Worm (Caenorhabditis elegans) whole organism, L1 larva: ENCODE measurements around the gene E01G4.5.

ENCODE experiments used
- C04F5.9 ChIP-seq: sonication (generic microtip); optimal IDR thresholded peaks from 2 replicates; lab custom pipeline; 2016; ENCODE audit warnings: missing genetic modification characterization, missing compliant biosample characterization
- C16A3.4 ChIP-seq: fragments of 150-350 bp; optimal IDR thresholded peaks from 2 replicates; lab custom pipeline; 2014; ENCODE audit warnings: missing biosample characterization, missing genetic modification characterization
- C34B4.2 ChIP-seq: sonication (generic microtip); optimal IDR thresholded peaks from 2 replicates; lab custom pipeline; 2017; ENCODE audit warnings: mild to moderate bottlenecking, missing genetic modification characterization, missing compliant biosample characterization
- aha-1 ChIP-seq: fragments of 150-350 bp; optimal IDR thresholded peaks from 2 replicates; lab custom pipeline; 2014; ENCODE audit warnings: missing biosample characterization, missing genetic modification characterization
- ama-1 ChIP-seq: fragments of 150-350 bp; optimal IDR thresholded peaks from 2 replicates; lab custom pipeline; 2014
- blmp-1 ChIP-seq: fragments of 150-350 bp; optimal IDR thresholded peaks from 2 replicates; lab custom pipeline; 2014; ENCODE audit warnings: missing biosample characterization, missing genetic modification characterization
- ceh-63 ChIP-seq: fragments of 200-800 bp; sonication (Bioruptor generic); optimal IDR thresholded peaks from 2 replicates; lab custom pipeline; 2018; ENCODE audit warnings: mild to moderate bottlenecking, missing genetic modification characterization, missing compliant biosample characterization
- ceh-82 ChIP-seq, 3 experiments: fragments of 150-350 bp in 1 of 3; sonication (generic microtip) in 2 of 3; optimal IDR thresholded peaks; 2 replicates each; lab custom pipeline; 2014 to 2017; ENCODE audit warnings: missing biosample characterization in 3 of 3, missing genetic modification characterization in 3 of 3
- ceh-90 ChIP-seq: sonication (generic microtip); optimal IDR thresholded peaks from 2 replicates; lab custom pipeline; 2016; ENCODE audit warnings: missing genetic modification characterization, missing compliant biosample characterization
- efl-1 ChIP-seq, 4 experiments: fragments of 150-350 bp; optimal IDR thresholded peaks in 3 of 4; peaks in 1 of 4; 1 replicate in 1 of 4; 2 replicates in 3 of 4; lab custom pipeline; 2014; ENCODE audit warnings: missing biosample characterization in 2 of 4, missing genetic modification characterization in 2 of 4, missing genetic modification reagents in 2 of 4
- efl-3 ChIP-seq: fragments of 200-800 bp; sonication (Bioruptor generic); optimal IDR thresholded peaks from 2 replicates; lab custom pipeline; 2018; ENCODE audit warnings: mild to moderate bottlenecking, missing genetic modification characterization, missing compliant biosample characterization
- egl-27 ChIP-seq, 2 experiments: fragments of 150-350 bp in 1 of 2; sonication (generic microtip); optimal IDR thresholded peaks; 3 replicates each; lab custom pipeline; 2017 to 2018; ENCODE audit warnings: missing biosample characterization in 2 of 2, missing genetic modification characterization in 2 of 2, missing genetic modification reagents in 2 of 2
- elt-2 ChIP-seq: sonication (generic microtip); optimal IDR thresholded peaks from 2 replicates; lab custom pipeline; 2016; ENCODE audit warnings: missing genetic modification characterization, mild to moderate bottlenecking, inconsistent platforms, missing compliant biosample characterization, missing genetic modification reagents
- elt-3 ChIP-seq, 6 experiments: fragments of 150-350 bp in 1 of 6; sonication (generic microtip); optimal IDR thresholded peaks; 2 replicates each; lab custom pipeline; 2017 to 2018; ENCODE audit warnings: missing biosample characterization in 6 of 6, missing genetic modification characterization in 6 of 6, inconsistent platforms in 1 of 6
- ets-5 ChIP-seq: fragments of 200-800 bp; sonication (Bioruptor generic); IDR thresholded peaks from 2 replicates; pipeline ENCODE4 v1.3.6; 2022; ENCODE audit warnings: missing genetic modification characterization, missing compliant biosample characterization
- fkh-8 ChIP-seq: sonication (generic microtip); optimal IDR thresholded peaks from 2 replicates; lab custom pipeline; 2016; ENCODE audit warnings: mild to moderate bottlenecking, missing genetic modification characterization, missing compliant biosample characterization
- fos-1 ChIP-seq: fragments of 150-350 bp; optimal IDR thresholded peaks from 2 replicates; lab custom pipeline; 2014; ENCODE audit warnings: missing biosample characterization, missing genetic modification characterization
- grh-1 ChIP-seq: fragments of 200-800 bp; sonication (Bioruptor generic); IDR thresholded peaks from 2 replicates; pipeline ENCODE4 v1.3.6; 2022; ENCODE audit warnings: missing genetic modification reagents, missing genetic modification characterization, missing compliant biosample characterization
- hlh-17 ChIP-seq: fragments of 200-800 bp; sonication (Bioruptor generic); optimal IDR thresholded peaks from 2 replicates; lab custom pipeline; 2018; ENCODE audit warnings: missing genetic modification characterization, mild to moderate bottlenecking, missing compliant biosample characterization, moderate library complexity, borderline replicate concordance
- hlh-4 ChIP-seq: sonication (generic microtip); optimal IDR thresholded peaks from 2 replicates; lab custom pipeline; 2016; ENCODE audit warnings: mild to moderate bottlenecking, missing genetic modification characterization, missing compliant biosample characterization
- hpl-2 ChIP-seq: fragments of 150-350 bp; optimal IDR thresholded peaks from 2 replicates; lab custom pipeline; 2014; ENCODE audit warnings: missing biosample characterization, missing genetic modification reagents, missing genetic modification characterization
- irx-1 ChIP-seq: sonication (generic microtip); optimal IDR thresholded peaks from 2 replicates; lab custom pipeline; 2016; ENCODE audit warnings: missing genetic modification characterization, missing compliant biosample characterization
- jun-1 ChIP-seq: fragments of 150-350 bp; optimal IDR thresholded peaks from 2 replicates; lab custom pipeline; 2014; ENCODE audit warnings: missing biosample characterization, missing genetic modification reagents, missing genetic modification characterization
- lin-14 ChIP-seq: fragments of 200-800 bp; sonication (Bioruptor generic); optimal IDR thresholded peaks from 2 replicates; lab custom pipeline; 2018; ENCODE audit warnings: mild to moderate bottlenecking, missing genetic modification characterization, moderate library complexity, missing compliant biosample characterization
- lin-15B ChIP-seq: fragments of 150-350 bp; sonication (generic microtip); optimal IDR thresholded peaks from 3 replicates; lab custom pipeline; 2014; ENCODE audit warnings: missing biosample characterization, missing genetic modification characterization
- lin-35 ChIP-seq, 2 experiments: fragments of 150-350 bp; optimal IDR thresholded peaks; 2 replicates each; lab custom pipeline; 2014; ENCODE audit warnings: missing biosample characterization in 2 of 2, missing genetic modification characterization in 2 of 2, missing genetic modification reagents in 2 of 2
- lir-3 ChIP-seq: sonication (generic microtip); optimal IDR thresholded peaks from 2 replicates; lab custom pipeline; 2016; ENCODE audit warnings: mild to moderate bottlenecking, missing genetic modification characterization, moderate library complexity, missing compliant biosample characterization; ENCODE audit not compliant: poor library complexity
- lsy-2 ChIP-seq, 2 experiments: fragments of 150-350 bp; optimal IDR thresholded peaks; 2 replicates each; lab custom pipeline; 2014; ENCODE audit warnings: missing biosample characterization in 2 of 2, missing genetic modification characterization in 2 of 2
- mab-9 ChIP-seq: fragments of 200-800 bp; sonication (Bioruptor generic); IDR thresholded peaks from 2 replicates; pipeline ENCODE4 v1.3.6; 2022; ENCODE audit warnings: missing genetic modification reagents, missing genetic modification characterization, missing compliant biosample characterization
- mef-2 ChIP-seq: fragments of 150-350 bp; optimal IDR thresholded peaks from 2 replicates; lab custom pipeline; 2014; ENCODE audit warnings: missing biosample characterization, missing genetic modification characterization
- nhr-11 ChIP-seq: fragments of 150-350 bp; optimal IDR thresholded peaks from 2 replicates; lab custom pipeline; 2014; ENCODE audit warnings: missing biosample characterization, missing genetic modification characterization
- nhr-20 ChIP-seq: sonication (generic microtip); optimal IDR thresholded peaks from 2 replicates; lab custom pipeline; 2016; ENCODE audit warnings: mild to moderate bottlenecking, missing genetic modification characterization, missing compliant biosample characterization
- nhr-237 ChIP-seq: fragments of 150-350 bp; optimal IDR thresholded peaks from 2 replicates; lab custom pipeline; 2014; ENCODE audit warnings: missing biosample characterization, missing genetic modification characterization
- nhr-47 ChIP-seq: sonication (generic microtip); optimal IDR thresholded peaks from 2 replicates; lab custom pipeline; 2016; ENCODE audit warnings: mild to moderate bottlenecking, missing genetic modification characterization, moderate library complexity, missing compliant biosample characterization
- nhr-71 ChIP-seq: sonication (generic microtip); optimal IDR thresholded peaks from 2 replicates; lab custom pipeline; 2016; ENCODE audit warnings: mild to moderate bottlenecking, missing genetic modification characterization, moderate library complexity, missing compliant biosample characterization
- nhr-76 ChIP-seq: sonication (generic microtip); optimal IDR thresholded peaks from 2 replicates; lab custom pipeline; 2017; ENCODE audit warnings: missing biosample characterization, missing genetic modification characterization
- nhr-77 ChIP-seq: fragments of 150-350 bp; optimal IDR thresholded peaks from 2 replicates; lab custom pipeline; 2014; ENCODE audit warnings: missing biosample characterization, missing genetic modification characterization
- nhr-84 ChIP-seq: sonication (generic microtip); optimal IDR thresholded peaks from 2 replicates; lab custom pipeline; 2017; ENCODE audit warnings: missing biosample characterization, missing genetic modification characterization
- nhr-85 ChIP-seq: sonication (generic microtip); peaks from one replicate; lab custom pipeline; 2016; ENCODE audit warnings: missing genetic modification characterization, inconsistent platforms, missing compliant biosample characterization
- pax-3 ChIP-seq: fragments of 200-800 bp; sonication (Bioruptor generic); optimal IDR thresholded peaks from 2 replicates; lab custom pipeline; 2018; ENCODE audit warnings: mild to moderate bottlenecking, missing genetic modification characterization, moderate library complexity, missing compliant biosample characterization
- snpc-4 ChIP-seq: fragments of 150-350 bp; optimal IDR thresholded peaks from 2 replicates; lab custom pipeline; 2014; ENCODE audit warnings: missing biosample characterization, missing genetic modification characterization
- sptf-1 ChIP-seq: fragments of 150-350 bp; optimal IDR thresholded peaks from 2 replicates; lab custom pipeline; 2014; ENCODE audit warnings: missing biosample characterization, missing genetic modification characterization
- sup-37 ChIP-seq: fragments of 200-800 bp; sonication (Bioruptor generic); optimal IDR thresholded peaks from 2 replicates; lab custom pipeline; 2018; ENCODE audit warnings: mild to moderate bottlenecking, missing genetic modification characterization, missing compliant biosample characterization
- swsn-7 ChIP-seq: sonication (generic microtip); optimal IDR thresholded peaks from 2 replicates; lab custom pipeline; 2016; ENCODE audit warnings: missing genetic modification characterization, missing compliant biosample characterization
- tbx-2 ChIP-seq: sonication (generic microtip); optimal IDR thresholded peaks from 2 replicates; lab custom pipeline; 2016; ENCODE audit warnings: missing genetic modification characterization, missing compliant biosample characterization
- unc-130 ChIP-seq: fragments of 150-350 bp; optimal IDR thresholded peaks from 2 replicates; lab custom pipeline; 2017; ENCODE audit warnings: missing biosample characterization, missing genetic modification characterization, inconsistent platforms
- unc-30 ChIP-seq: sonication (generic microtip); optimal IDR thresholded peaks from 2 replicates; lab custom pipeline; 2017; ENCODE audit warnings: missing biosample characterization, missing genetic modification characterization
- unc-62 ChIP-seq: fragments of 150-350 bp; optimal IDR thresholded peaks from 2 replicates; lab custom pipeline; 2014; ENCODE audit warnings: missing biosample characterization, missing genetic modification reagents, missing genetic modification characterization
- unc-86 ChIP-seq: sonication (generic microtip); optimal IDR thresholded peaks from 2 replicates; lab custom pipeline; 2016; ENCODE audit warnings: missing genetic modification characterization, missing compliant biosample characterization
- xbp-1 ChIP-seq: sonication (generic microtip); optimal IDR thresholded peaks from 2 replicates; lab custom pipeline; 2016; ENCODE audit warnings: missing genetic modification characterization, missing compliant biosample characterization
- zip-4 ChIP-seq: fragments of 200-800 bp; sonication (Bioruptor generic); optimal IDR thresholded peaks from 2 replicates; lab custom pipeline; 2018; ENCODE audit warnings: mild to moderate bottlenecking, missing genetic modification characterization, moderate library complexity, missing compliant biosample characterization
- ztf-11 ChIP-seq, 2 experiments: sonication (generic microtip); optimal IDR thresholded peaks; 2 replicates each; lab custom pipeline; 2016 to 2017; ENCODE audit warnings: missing genetic modification characterization in 2 of 2, missing biosample characterization in 1 of 2, missing compliant biosample characterization in 1 of 2
- ztf-4 ChIP-seq: fragments of 150-350 bp; optimal IDR thresholded peaks from 2 replicates; lab custom pipeline; 2014; ENCODE audit warnings: missing biosample characterization, missing genetic modification characterization

Gene E01G4.5

DNA sequence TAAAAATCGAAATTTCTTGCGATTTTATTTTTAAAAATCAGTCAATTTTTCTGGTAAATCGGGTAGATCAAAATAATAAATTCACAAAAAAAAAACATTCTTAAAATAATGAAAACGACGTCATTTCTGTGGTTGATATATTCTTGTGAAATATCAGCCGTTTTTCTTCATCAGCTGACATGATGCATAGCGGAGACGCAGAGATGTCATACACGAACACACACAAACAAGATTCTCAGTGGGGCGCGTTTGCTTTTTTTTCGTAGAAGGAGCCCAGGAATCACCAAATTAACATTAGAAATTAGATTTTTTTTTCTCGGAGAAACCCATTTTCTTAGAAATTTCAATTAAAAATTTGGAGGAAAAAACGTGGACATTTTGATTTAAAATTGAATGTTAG is 24.5 kb upstream of the E01G4.5 start:
- TF ChIP-seq nhr-47 (tag; lab: Kevin White, UChicago): peak; percentile 88
- no peak for TF ChIP-seq hlh-4
- TF ChIP-seq grh-1 (GFP tag; lab: Robert Waterston, UW): peak; percentile 42; the same call in 1 of the 2 replicates
- no peak for TF ChIP-seq unc-30 (tag; lab: Kevin White, UChicago)
- peak; percentile 33 to 90 (median 62) for TF ChIP-seq ceh-82 (tag; optimal IDR thresholded peaks at IDR 0.05; lab: Kevin White, UChicago)
- no peak for TF ChIP-seq ztf-11 (tag; optimal IDR thresholded peaks at IDR 0.05; lab: Kevin White, UChicago)
- TF ChIP-seq nhr-71 (tag; lab: Kevin White, UChicago): peak; percentile 95
- TF ChIP-seq tbx-2 (tag; lab: Kevin White, UChicago): peak; percentile 80
- TF ChIP-seq nhr-20 (tag; lab: Kevin White, UChicago): peak; percentile 91
- TF ChIP-seq fkh-8 (tag; lab: Kevin White, UChicago): peak; percentile 97
- no peak for TF ChIP-seq sup-37 (GFP tag; lab: Kevin White, UChicago)
- peak; percentile 77 for TF ChIP-seq nhr-237 (tag; lab: Kevin White, UChicago)
- no peak for TF ChIP-seq zip-4 (GFP tag; lab: Kevin White, UChicago)
- peak; percentile 82 to 90 for TF ChIP-seq lin-35 (GFP tag; optimal IDR thresholded peaks at IDR 0.05; lab: Kevin White, UChicago)
- no peak for TF ChIP-seq C34B4.2
- TF ChIP-seq nhr-84: no peak
- TF ChIP-seq mab-9 (GFP tag; lab: Robert Waterston, UW): no peak
- TF ChIP-seq jun-1 (tag; lab: Kevin White, UChicago): peak; percentile 59
- TF ChIP-seq blmp-1 (tag; lab: Kevin White, UChicago): peak; percentile 71
- TF ChIP-seq ceh-90 (tag; lab: Kevin White, UChicago): no peak
- TF ChIP-seq hpl-2 (GFP tag; lab: Kevin White, UChicago): peak; percentile 39
- peak; percentile 99 for TF ChIP-seq lin-14 (GFP tag; lab: Kevin White, UChicago)
- TF ChIP-seq unc-130 (tag; lab: Kevin White, UChicago): peak; percentile 87
- peak; percentile 6 for TF ChIP-seq C04F5.9 (tag; lab: Kevin White, UChicago)
- peak in 2 of 6 experiments; percentile 67 to 80 for TF ChIP-seq elt-3 (tag; optimal IDR thresholded peaks at IDR 0.05; lab: Kevin White, UChicago)
- TF ChIP-seq xbp-1 (tag; lab: Kevin White, UChicago): peak; percentile 78
- no peak for TF ChIP-seq ceh-63 (GFP tag; lab: Kevin White, UChicago)
- no peak for TF ChIP-seq sptf-1 (tag; lab: Kevin White, UChicago)
- no peak for TF ChIP-seq ets-5 (GFP tag; lab: Robert Waterston, UW)
- peak; percentile 86 for TF ChIP-seq nhr-85
- TF ChIP-seq nhr-11 (tag; lab: Kevin White, UChicago): peak; percentile 76
- peak; percentile 74 for TF ChIP-seq nhr-77
- no peak for TF ChIP-seq egl-27 (tag; optimal IDR thresholded peaks at IDR 0.05; lab: Kevin White, UChicago)
- peak; percentile 1 for TF ChIP-seq elt-2 (tag; lab: Kevin White, UChicago)
- peak; percentile 46 for TF ChIP-seq ztf-4 (tag; lab: Kevin White, UChicago)
- TF ChIP-seq lir-3 (tag; lab: Kevin White, UChicago): no peak
- TF ChIP-seq hlh-17 (GFP tag; lab: Kevin White, UChicago): no peak
- no peak for TF ChIP-seq nhr-76
- peak; percentile 83 for TF ChIP-seq unc-86 (tag; lab: Kevin White, UChicago)
- TF ChIP-seq ama-1: peak; percentile 44
- peak; percentile 85 to 88 for TF ChIP-seq efl-1 (optimal IDR thresholded peaks at IDR 0.05; lab: Kevin White, UChicago)
- peak; percentile 78 to 97 for TF ChIP-seq efl-1 (GFP tag; optimal IDR thresholded peaks at IDR 0.05 in 1 of 2; lab: Kevin White, UChicago)
- peak; percentile 38 for TF ChIP-seq aha-1 (tag; lab: Kevin White, UChicago)
- TF ChIP-seq C16A3.4 (tag; lab: Kevin White, UChicago): peak; percentile 89
- peak; percentile 81 for TF ChIP-seq fos-1 (tag; lab: Kevin White, UChicago)
- no peak for TF ChIP-seq efl-3
- peak; percentile 65 for TF ChIP-seq irx-1 (tag; lab: Kevin White, UChicago)
- peak; percentile 82 for TF ChIP-seq swsn-7
- peak; percentile 31 for TF ChIP-seq unc-62
- peak; percentile 86 for TF ChIP-seq snpc-4 (tag; lab: Kevin White, UChicago)
- TF ChIP-seq mef-2 (tag; lab: Kevin White, UChicago): peak; percentile 36
- peak; percentile 40 for TF ChIP-seq pax-3 (tag; lab: Kevin White, UChicago)
- TF ChIP-seq lsy-2 (tag; optimal IDR thresholded peaks at IDR 0.05; lab: Kevin White, UChicago): peak; percentile 83 to 93
- TF ChIP-seq lin-15B (tag; lab: Kevin White, UChicago): peak; percentile 91
